Fruit fly (Drosophila melanogaster) Kc167 (cell line): ENCODE results near the gene CG17380.

ENCODE experiments used
- h ChIP-seq: fragments of >200 bp; optimal IDR thresholded peaks from 3 replicates; lab custom pipeline; 2018; ENCODE audit warnings: missing external identifiers
- psq ChIP-seq: fragments of >200 bp; optimal IDR thresholded peaks from 2 replicates; lab custom pipeline; 2017; ENCODE audit warnings: missing external identifiers
- ttk ChIP-seq: sonication (Bioruptor generic); optimal IDR thresholded peaks from 2 replicates; lab custom pipeline; 2017; ENCODE audit warnings: missing external identifiers

dm6 chr3R:23393507-23393906 is 10.0 kb downstream of the CG17380 start:
- TF ChIP-seq psq (lab: Kevin White, UChicago) (no peak), h (lab: Kevin White, UChicago) (no peak), ttk (no peak)
